Worm (Caenorhabditis elegans): ENCODE measurements around the gene cpin-1.

- TF ChIP-seq ama-1 (optimal IDR thresholded peaks at IDR 0.05): peak; percentile 85
- TF ChIP-seq zag-1 (tag; optimal IDR thresholded peaks at IDR 0.05): no peak
- no peak for TF ChIP-seq ceh-8 (GFP tag; optimal IDR thresholded peaks at IDR 0.05)
- no peak for TF ChIP-seq nhr-77 (tag; optimal IDR thresholded peaks at IDR 0.05)
- peak; percentile 74 for TF ChIP-seq mep-1 (tag; optimal IDR thresholded peaks at IDR 0.05)
- TF ChIP-seq C16A3.4 (tag; optimal IDR thresholded peaks at IDR 0.05): no peak
- TF ChIP-seq nhr-11 (tag; optimal IDR thresholded peaks at IDR 0.05): no peak
- no peak for TF ChIP-seq sptf-1 (tag; optimal IDR thresholded peaks at IDR 0.05)
These were observed 9.6 kb upstream of the cpin-1 start, which contains the start of gene idh-1 for ce11 chrIV:9440880-9441336.

All from whole organism, L1 larva.